Fruit fly (Drosophila melanogaster): ENCODE measurements around the gene CG44574.

DNA sequence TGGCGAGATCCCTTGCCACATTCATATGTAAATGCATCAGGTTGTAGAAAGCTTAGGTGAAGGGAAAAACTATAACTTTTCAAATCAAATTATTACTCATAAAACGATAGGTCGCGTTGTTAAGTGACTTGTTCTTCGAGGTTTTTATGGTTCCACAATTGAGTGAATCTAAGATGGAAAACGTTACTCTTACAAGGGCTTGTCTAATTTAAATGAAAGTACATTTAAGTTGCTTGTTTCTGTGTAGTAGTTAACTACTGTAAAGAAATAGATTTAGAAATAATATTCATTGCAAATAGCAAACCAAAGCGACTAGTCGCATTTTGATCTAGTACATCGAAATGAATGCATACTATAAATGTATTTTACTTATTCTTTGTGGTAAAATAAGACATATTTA, at the start of gene CG44574:
- TF ChIP-seq fru (GFP tag; optimal IDR thresholded peaks at IDR 0.05) (no peak), Hr83 (GFP tag; optimal IDR thresholded peaks at IDR 0.05; ENCODE audit: poor library complexity, severe bottlenecking) (no peak), pan (optimal IDR thresholded peaks at IDR 0.05) (no peak), dmrt93B (GFP tag; optimal IDR thresholded peaks at IDR 0.05) (no peak), Myc (optimal IDR thresholded peaks at IDR 0.05) (no peak), HLH106 (tag; optimal IDR thresholded peaks at IDR 0.05) (no peak)
